Worm (Caenorhabditis elegans) whole organism, L2 larva: ENCODE data around the gene F52E4.5.

Experiments
- ZK546.5 ChIP-seq: sonication (generic microtip); optimal IDR thresholded peaks from 2 replicates; lab custom pipeline; 2017; ENCODE audit warnings: missing biosample characterization, missing genetic modification characterization
- alr-1 ChIP-seq: fragments of 150-350 bp; optimal IDR thresholded peaks from 2 replicates; lab custom pipeline; 2014; ENCODE audit warnings: missing biosample characterization, missing genetic modification characterization
- ama-1 ChIP-seq: fragments of 150-350 bp; optimal IDR thresholded peaks from 2 replicates; lab custom pipeline; 2018; ENCODE audit warnings: inconsistent platforms
- blmp-1 ChIP-seq: sonication (generic microtip); optimal IDR thresholded peaks from 2 replicates; lab custom pipeline; 2017; ENCODE audit warnings: missing genetic modification characterization, mild to moderate bottlenecking, missing compliant biosample characterization, antibody characterized with exemption, moderate library complexity; ENCODE audit not compliant: insufficient read depth
- ceh-16 ChIP-seq: fragments of 150-350 bp; optimal IDR thresholded peaks from 2 replicates; lab custom pipeline; 2014; ENCODE audit warnings: missing biosample characterization, missing genetic modification characterization
- egl-27 ChIP-seq: sonication (generic microtip); optimal IDR thresholded peaks from 3 replicates; lab custom pipeline; 2017; ENCODE audit warnings: missing biosample characterization, missing genetic modification reagents, missing genetic modification characterization
- elt-1 ChIP-seq: fragments of 150-350 bp; optimal IDR thresholded peaks from 2 replicates; lab custom pipeline; 2014; ENCODE audit warnings: missing biosample characterization, missing genetic modification characterization
- elt-3 ChIP-seq: sonication (generic microtip); optimal IDR thresholded peaks from 2 replicates; lab custom pipeline; 2017; ENCODE audit warnings: missing biosample characterization, missing genetic modification characterization
- lsy-2 ChIP-seq, 2 experiments: fragments of 150-350 bp in 1 of 2; sonication (generic microtip) in 1 of 2; optimal IDR thresholded peaks; 2 replicates each; lab custom pipeline; 2014 to 2017; ENCODE audit warnings: missing biosample characterization in 2 of 2, missing genetic modification characterization in 2 of 2
- nhr-237 ChIP-seq: fragments of 150-350 bp; optimal IDR thresholded peaks from 2 replicates; lab custom pipeline; 2014; ENCODE audit warnings: missing biosample characterization, missing genetic modification characterization
- nhr-25 ChIP-seq: fragments of 150-350 bp; sonication (generic microtip); optimal IDR thresholded peaks from 3 replicates; lab custom pipeline; 2014; ENCODE audit warnings: missing biosample characterization, missing genetic modification characterization
- unc-62 ChIP-seq: fragments of 150-350 bp; optimal IDR thresholded peaks from 2 replicates; lab custom pipeline; 2014; ENCODE audit warnings: missing biosample characterization, missing genetic modification reagents, missing genetic modification characterization
- zag-1 ChIP-seq: fragments of 150-350 bp; optimal IDR thresholded peaks from 2 replicates; lab custom pipeline; 2014; ENCODE audit warnings: missing biosample characterization, missing genetic modification characterization
- ztf-11 ChIP-seq: sonication (generic microtip); optimal IDR thresholded peaks from 2 replicates; lab custom pipeline; 2017; ENCODE audit warnings: missing biosample characterization, missing genetic modification characterization

ce11 chrX:3089894-3090414 is 2.8 kb upstream of the F52E4.5 start:
- no peak for TF ChIP-seq ama-1
- TF ChIP-seq elt-1 = no peak
- no peak for TF ChIP-seq ztf-11 (tag; lab: Kevin White, UChicago)
- peak in 1 of 2 experiments; percentile 56 for TF ChIP-seq lsy-2 (tag; optimal IDR thresholded peaks at IDR 0.05; lab: Kevin White, UChicago)
- TF ChIP-seq nhr-25 (tag; lab: Kevin White, UChicago) = peak; percentile 34
- no peak for TF ChIP-seq elt-3 (tag; lab: Kevin White, UChicago)
- no peak for TF ChIP-seq unc-62 (GFP tag; lab: Kevin White, UChicago)
- TF ChIP-seq nhr-237 (tag; lab: Kevin White, UChicago) = no peak
- no peak for TF ChIP-seq ZK546.5 (tag; lab: Kevin White, UChicago)
- no peak for TF ChIP-seq alr-1 (tag; lab: Kevin White, UChicago)
- TF ChIP-seq ceh-16 = no peak
- TF ChIP-seq zag-1 (tag; lab: Kevin White, UChicago) = peak; percentile 10
- peak; percentile 63 for TF ChIP-seq blmp-1 (tag; lab: Kevin White, UChicago)
- TF ChIP-seq egl-27 (tag; lab: Kevin White, UChicago) = no peak
